Worm (Caenorhabditis elegans): ENCODE results near the gene zipt-16.

Gene zipt-16

DNA sequence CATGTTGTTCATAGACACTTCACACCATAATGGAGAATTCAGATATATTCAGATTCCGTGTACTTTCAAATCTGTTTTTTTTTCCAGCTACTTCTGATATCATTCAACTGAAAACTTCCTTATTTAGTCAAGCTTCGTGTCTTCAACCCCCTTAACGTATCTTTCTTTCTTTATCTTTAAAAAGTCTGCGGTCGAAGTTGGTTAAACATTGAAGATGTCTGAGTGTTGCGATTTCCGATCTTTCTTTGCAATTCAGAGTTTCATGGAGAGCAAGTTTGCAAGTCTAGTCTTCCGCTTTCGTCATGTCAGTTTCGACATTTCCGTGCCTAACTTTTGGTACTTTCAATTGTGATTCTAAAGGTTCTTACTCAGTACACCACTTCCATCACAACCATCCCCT lies 27.6 kb upstream of the zipt-16 start:
- TF ChIP-seq mbf-1 (tag; optimal IDR thresholded peaks at IDR 0.05) (no peak), snpc-4 (tag; optimal IDR thresholded peaks at IDR 0.05) (no peak), nhr-11 (tag; optimal IDR thresholded peaks at IDR 0.05) (no peak), egl-27 (tag; optimal IDR thresholded peaks at IDR 0.05) (no peak), sem-4 (tag; optimal IDR thresholded peaks at IDR 0.05) (no peak), ztf-1 (GFP tag; conservative IDR thresholded peaks at IDR 0.05) (no peak), aly-2 (tag; optimal IDR thresholded peaks at IDR 0.05) (no peak), nhr-21 (tag; optimal IDR thresholded peaks at IDR 0.05) (no peak), lin-11 (tag; optimal IDR thresholded peaks at IDR 0.05) (no peak), ztf-11 (tag; optimal IDR thresholded peaks at IDR 0.05) (no peak), ZK546.5 (tag; optimal IDR thresholded peaks at IDR 0.05) (no peak), zag-1 (tag; optimal IDR thresholded peaks at IDR 0.05) (no peak), blmp-1 (tag; optimal IDR thresholded peaks at IDR 0.05; ENCODE audit: insufficient read depth) (no peak), alr-1 (tag; optimal IDR thresholded peaks at IDR 0.05) (no peak), mdl-1 (tag; optimal IDR thresholded peaks at IDR 0.05) (no peak), R02D3.7 (tag; optimal IDR thresholded peaks at IDR 0.05) (no peak), mab-5 (tag; optimal IDR thresholded peaks at IDR 0.05) (no peak), elt-3 (tag; optimal IDR thresholded peaks at IDR 0.05) (no peak)

DNA sequence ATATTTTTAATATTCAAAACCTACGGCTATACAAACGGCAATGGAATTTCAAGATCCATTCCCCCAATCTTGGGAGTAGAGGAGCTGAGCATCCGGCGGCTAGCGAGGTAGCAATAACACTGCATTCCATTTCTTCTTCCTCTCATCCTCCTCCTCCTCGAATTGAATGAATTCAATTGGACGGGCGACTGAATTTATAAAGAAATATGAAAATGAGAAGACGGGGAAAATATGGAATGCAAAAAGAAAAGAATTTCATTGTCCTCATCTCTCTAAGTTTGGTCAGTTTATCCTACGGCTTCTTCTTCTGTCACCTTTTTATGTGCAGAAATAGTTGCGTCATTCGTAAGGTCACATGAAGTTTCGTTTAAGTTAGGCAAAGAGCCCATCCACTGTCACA lies 26.4 kb upstream of the zipt-16 start:
- TF ChIP-seq elt-3 (tag; optimal IDR thresholded peaks at IDR 0.05) (no peak), dmd-4 (tag; optimal IDR thresholded peaks at IDR 0.05) (no peak), elt-1 (tag; optimal IDR thresholded peaks at IDR 0.05) (no peak), ceh-82 (tag; optimal IDR thresholded peaks at IDR 0.05) (no peak)

DNA sequence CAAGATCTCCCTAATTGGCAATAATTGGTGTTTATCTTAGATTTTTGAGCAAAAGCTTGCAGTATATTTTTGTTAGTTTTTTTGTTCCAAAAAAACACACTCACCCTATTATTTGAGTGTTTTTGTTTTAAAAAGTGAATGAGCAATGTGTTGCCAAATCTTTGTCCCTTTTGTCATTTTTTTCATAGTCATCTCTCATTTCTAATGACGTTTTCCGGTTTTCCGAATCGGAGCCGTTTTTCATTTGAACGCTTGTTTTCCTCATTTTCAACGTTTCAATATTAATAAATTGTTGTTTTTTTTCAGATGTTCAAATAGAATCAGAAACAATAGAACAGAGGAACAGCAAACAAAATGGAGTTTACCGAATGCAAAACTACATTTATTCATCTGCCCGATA lies 24.3 kb upstream of the zipt-16 start, which contains the start of gene dmsr-1:
dmsr-1 (plus strand) TSS at position 301 of the 400 bp plus-strand sequence.
- no peak for TF ChIP-seq ztf-1 (GFP tag; conservative IDR thresholded peaks at IDR 0.05)
- no peak for TF ChIP-seq crh-2 (tag; optimal IDR thresholded peaks at IDR 0.05)
- no peak for TF ChIP-seq elt-1 (tag; optimal IDR thresholded peaks at IDR 0.05)
- no peak for TF ChIP-seq lin-11 (tag; optimal IDR thresholded peaks at IDR 0.05)
- no peak for TF ChIP-seq egl-27 (tag; optimal IDR thresholded peaks at IDR 0.05)
- no peak for TF ChIP-seq sem-4 (tag; optimal IDR thresholded peaks at IDR 0.05)

DNA sequence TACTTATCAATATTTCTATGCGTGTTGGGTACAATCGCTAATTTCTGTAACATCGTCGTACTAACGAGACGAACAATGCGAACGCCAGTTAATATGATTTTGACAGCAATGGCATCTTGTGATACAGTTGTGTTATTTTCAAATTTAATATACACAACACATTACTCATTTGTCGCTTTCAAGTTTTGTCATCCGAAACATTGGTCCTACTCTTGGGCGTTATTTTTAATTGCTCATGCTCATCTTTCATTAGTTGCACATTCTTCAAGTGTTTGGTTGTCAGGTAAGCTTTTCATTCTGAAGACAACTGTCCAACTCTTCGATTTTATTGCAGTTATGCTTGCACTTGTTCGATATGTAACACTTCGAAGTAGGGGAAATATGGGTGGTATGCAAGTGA lies 23.6 kb upstream of the zipt-16 start:
- no peak for TF ChIP-seq fos-1 (tag; optimal IDR thresholded peaks at IDR 0.05)
- no peak for TF ChIP-seq lin-39 (tag; optimal IDR thresholded peaks at IDR 0.05)
- TF ChIP-seq zag-1 (tag; optimal IDR thresholded peaks at IDR 0.05), result no peak
- no peak for TF ChIP-seq ztf-1 (GFP tag; conservative IDR thresholded peaks at IDR 0.05)
- no peak for TF ChIP-seq nhr-10 (tag; optimal IDR thresholded peaks at IDR 0.05)
- no peak for TF ChIP-seq ama-1 (optimal IDR thresholded peaks at IDR 0.05)
- no peak for TF ChIP-seq nhr-25 (tag; optimal IDR thresholded peaks at IDR 0.05)

DNA sequence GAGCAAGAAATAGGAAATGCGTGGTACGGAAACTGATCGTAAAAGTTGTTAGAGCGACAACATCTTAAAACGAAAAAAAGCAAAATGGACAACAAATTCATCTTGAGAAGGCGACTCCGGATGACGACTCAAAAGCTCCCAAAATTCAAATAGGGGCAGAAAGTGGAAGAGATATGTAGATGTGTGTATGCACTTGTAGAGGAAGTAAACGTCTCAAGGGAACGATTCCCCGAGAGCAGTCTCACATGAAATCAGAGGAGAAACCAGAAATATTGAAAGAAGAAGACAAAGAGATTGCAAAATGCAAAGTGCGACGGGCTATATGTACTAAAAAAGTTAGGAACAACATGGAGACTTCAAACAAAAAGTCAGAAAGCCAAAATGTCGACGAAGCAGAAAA lies 19.3 kb upstream of the zipt-16 start, which contains the start of gene F57B7.2:
F57B7.2 (minus strand) TSS at position 101 of the 400 bp plus-strand sequence.
- TF ChIP-seq sma-9 (GFP tag; optimal IDR thresholded peaks at IDR 0.05), result peak; percentile 7
- no peak for TF ChIP-seq sma-9 (tag; optimal IDR thresholded peaks at IDR 0.05)
- TF ChIP-seq mab-5 (tag; optimal IDR thresholded peaks at IDR 0.05), result peak; percentile 2
- no peak for TF ChIP-seq unc-55 (GFP tag; optimal IDR thresholded peaks at IDR 0.05)

DNA sequence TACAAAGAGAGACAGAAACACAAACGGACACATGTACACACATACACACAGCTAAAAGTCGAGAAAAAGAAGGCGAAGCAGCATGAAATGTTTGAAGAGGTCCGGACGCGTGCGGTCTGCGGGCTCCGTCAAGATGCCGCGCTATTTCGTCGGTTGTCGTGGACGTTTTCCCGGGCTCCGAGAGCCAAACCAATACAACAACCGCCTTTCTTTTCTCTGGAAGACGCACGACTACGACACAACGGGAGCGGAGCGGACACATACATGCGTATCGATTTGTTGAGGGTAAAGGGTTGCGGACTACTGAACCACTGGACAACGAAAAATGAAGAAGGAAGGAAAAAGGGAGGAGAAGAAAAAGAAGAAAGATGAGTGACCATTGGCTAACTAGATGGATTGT lies 17.4 kb upstream of the zipt-16 start:
- TF ChIP-seq zag-1 (tag; optimal IDR thresholded peaks at IDR 0.05) (peak; percentile 58), sem-4 (tag; optimal IDR thresholded peaks at IDR 0.05) (peak; percentile 23), sma-9 (GFP tag; optimal IDR thresholded peaks at IDR 0.05) (peak; percentile 14), sma-9 (tag; optimal IDR thresholded peaks at IDR 0.05) (no peak), lin-13 (GFP tag; optimal IDR thresholded peaks at IDR 0.05) (peak; percentile 22), skn-1 (tag; optimal IDR thresholded peaks at IDR 0.05) (no peak), mdl-1 (tag; optimal IDR thresholded peaks at IDR 0.05) (peak in 1 of 2 experiments; percentile 29), F13H6.1 (tag; optimal IDR thresholded peaks at IDR 0.05) (peak; percentile 75), mab-5 (tag; optimal IDR thresholded peaks at IDR 0.05) (peak; percentile 14), unc-55 (GFP tag; optimal IDR thresholded peaks at IDR 0.05) (peak; percentile 61), nhr-6 (tag; optimal IDR thresholded peaks at IDR 0.05) (no peak), unc-39 (tag; optimal IDR thresholded peaks at IDR 0.05) (no peak), C34F6.9 (tag; optimal IDR thresholded peaks at IDR 0.05) (peak; percentile 43), lsy-2 (tag; optimal IDR thresholded peaks at IDR 0.05) (peak in 1 of 2 experiments; percentile 5)
